Fruit fly (Drosophila melanogaster): ENCODE data around the gene Obp99c.

Gene Obp99c

dm6 chr3R:29716043-29716781, 27.1 kb upstream of the Obp99c start:
- TF ChIP-seq pad (GFP tag; optimal IDR thresholded peaks at IDR 0.05) (no peak), tj (GFP tag; optimal IDR thresholded peaks at IDR 0.05) (no peak), Mnt (GFP tag; optimal IDR thresholded peaks at IDR 0.05) (no peak), CG7045 (GFP tag; optimal IDR thresholded peaks at IDR 0.05) (no peak), cnc (optimal IDR thresholded peaks at IDR 0.05) (no peak), CG12768 (GFP tag; optimal IDR thresholded peaks at IDR 0.05) (no peak), toe (GFP tag; optimal IDR thresholded peaks at IDR 0.05) (no peak), Hr96 (GFP tag; optimal IDR thresholded peaks at IDR 0.05) (no peak), CG11617 (GFP tag; optimal IDR thresholded peaks at IDR 0.05) (no peak), kay (GFP tag; ENCODE audit: borderline replicate concordance) (no peak), CG5204 (GFP tag; optimal IDR thresholded peaks at IDR 0.05) (no peak)

DNA sequence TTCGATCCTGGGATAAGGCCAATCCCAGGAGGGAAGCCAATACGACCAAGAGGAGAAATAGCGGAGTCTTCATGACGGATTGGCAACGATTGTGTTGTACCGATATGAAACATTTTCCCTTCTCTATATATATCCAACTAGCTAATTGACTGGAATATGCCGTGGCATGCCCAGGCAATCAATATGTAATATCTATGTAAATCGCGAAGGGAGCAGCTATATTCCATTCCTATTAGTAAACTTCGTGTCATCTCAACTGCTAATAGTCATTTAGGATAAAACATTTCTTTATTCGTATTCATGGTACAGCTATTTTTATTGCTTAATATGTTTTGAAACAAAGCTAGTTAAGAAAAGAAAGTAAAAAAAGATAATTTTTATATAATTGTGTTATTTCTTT, 26.2 kb upstream of the Obp99c start, which contains the start of gene Dup99B:
TSS of gene Dup99B (minus strand) at position 101 of the 400 bp plus-strand sequence.
- TF ChIP-seq ovo (GFP tag; optimal IDR thresholded peaks at IDR 0.05), result no peak
- TF ChIP-seq Hr96 (GFP tag; optimal IDR thresholded peaks at IDR 0.05), result no peak
- no peak for TF ChIP-seq toe (GFP tag; optimal IDR thresholded peaks at IDR 0.05)
- no peak for TF ChIP-seq CG33017 (tag; optimal IDR thresholded peaks at IDR 0.05)
- TF ChIP-seq CG1620 (GFP tag; optimal IDR thresholded peaks at IDR 0.05), result no peak
- TF ChIP-seq cnc (optimal IDR thresholded peaks at IDR 0.05), result no peak
- no peak for TF ChIP-seq Crg-1 (GFP tag; optimal IDR thresholded peaks at IDR 0.05)
- no peak for TF ChIP-seq CG14711 (tag; optimal IDR thresholded peaks at IDR 0.05)
- no peak for TF ChIP-seq CG11617 (GFP tag; optimal IDR thresholded peaks at IDR 0.05)
- TF ChIP-seq tj (GFP tag; optimal IDR thresholded peaks at IDR 0.05), result no peak
- no peak for TF ChIP-seq pad (GFP tag; optimal IDR thresholded peaks at IDR 0.05)
- no peak for TF ChIP-seq cic (GFP tag; optimal IDR thresholded peaks at IDR 0.05)
- TF ChIP-seq Clk (GFP tag; optimal IDR thresholded peaks at IDR 0.05), result no peak
- no peak for TF ChIP-seq CG7045 (GFP tag; optimal IDR thresholded peaks at IDR 0.05)
- TF ChIP-seq CG7101 (tag; optimal IDR thresholded peaks at IDR 0.05), result no peak
- TF ChIP-seq Mnt (GFP tag; optimal IDR thresholded peaks at IDR 0.05), result no peak
- no peak for TF ChIP-seq bab1 (GFP tag; optimal IDR thresholded peaks at IDR 0.05)
- TF ChIP-seq CG5204 (GFP tag; optimal IDR thresholded peaks at IDR 0.05), result no peak
- TF ChIP-seq CG12768 (GFP tag; optimal IDR thresholded peaks at IDR 0.05), result no peak

- TF ChIP-seq pad (GFP tag; optimal IDR thresholded peaks at IDR 0.05) (no peak), CG7101 (tag; optimal IDR thresholded peaks at IDR 0.05) (no peak), tj (GFP tag; optimal IDR thresholded peaks at IDR 0.05) (no peak), Crg-1 (GFP tag; optimal IDR thresholded peaks at IDR 0.05) (no peak), cnc (optimal IDR thresholded peaks at IDR 0.05) (no peak)
Measured at dm6 chr3R:29714314-29714713, 25.2 kb upstream of the Obp99c start, which contains the start of gene Obp99d. TSS of gene Obp99d (plus strand) at chr3R:29714505.

- TF ChIP-seq bab1 (GFP tag; optimal IDR thresholded peaks at IDR 0.05), result no peak
- TF ChIP-seq kay (GFP tag; ENCODE audit: borderline replicate concordance), result no peak
- no peak for TF ChIP-seq CG33017 (tag; optimal IDR thresholded peaks at IDR 0.05)
- TF ChIP-seq CG1620 (GFP tag; optimal IDR thresholded peaks at IDR 0.05), result no peak
- TF ChIP-seq Crg-1 (GFP tag; optimal IDR thresholded peaks at IDR 0.05), result no peak
- no peak for TF ChIP-seq CG11617 (GFP tag; optimal IDR thresholded peaks at IDR 0.05)
- TF ChIP-seq Mnt (GFP tag; optimal IDR thresholded peaks at IDR 0.05), result no peak
- TF ChIP-seq CG7101 (tag; optimal IDR thresholded peaks at IDR 0.05), result no peak
- no peak for TF ChIP-seq cnc (optimal IDR thresholded peaks at IDR 0.05)
- TF ChIP-seq Clk (GFP tag; optimal IDR thresholded peaks at IDR 0.05), result no peak
- TF ChIP-seq CG5204 (GFP tag; optimal IDR thresholded peaks at IDR 0.05), result no peak
- no peak for TF ChIP-seq CG14711 (tag; optimal IDR thresholded peaks at IDR 0.05)
Measured at dm6 chr3R:29711434-29711833, 22.3 kb upstream of the Obp99c start.

dm6 chr3R:29708322-29708721, 19.2 kb upstream of the Obp99c start:
- TF ChIP-seq CG14711 (tag; optimal IDR thresholded peaks at IDR 0.05) (no peak), toe (GFP tag; optimal IDR thresholded peaks at IDR 0.05) (no peak)

DNA sequence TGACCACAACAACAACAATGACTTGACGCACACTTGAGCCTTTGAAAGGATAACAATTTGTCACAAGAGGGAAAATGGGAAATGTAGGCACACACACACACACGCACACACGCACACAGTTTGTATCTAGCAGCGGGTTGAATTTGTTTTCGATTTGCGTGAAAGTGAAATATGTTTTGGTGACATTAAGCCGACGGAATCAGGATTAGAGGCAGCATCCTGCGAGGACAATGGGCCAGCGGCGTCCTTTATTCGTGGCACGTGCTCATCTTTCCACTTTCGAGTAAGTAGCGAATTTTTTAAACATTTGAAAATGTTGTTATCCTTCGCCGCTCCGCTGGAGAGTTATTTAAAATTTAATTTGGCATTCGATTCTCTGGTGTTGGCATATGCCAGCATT, 18.1 kb upstream of the Obp99c start:
- TF ChIP-seq CG7045 (GFP tag; optimal IDR thresholded peaks at IDR 0.05) (no peak), CG5204 (GFP tag; optimal IDR thresholded peaks at IDR 0.05) (no peak), Crg-1 (GFP tag; optimal IDR thresholded peaks at IDR 0.05) (no peak), kay (GFP tag; ENCODE audit: borderline replicate concordance) (no peak), Mnt (GFP tag; optimal IDR thresholded peaks at IDR 0.05) (no peak), Clk (GFP tag; optimal IDR thresholded peaks at IDR 0.05) (no peak), toe (GFP tag; optimal IDR thresholded peaks at IDR 0.05) (no peak), pad (GFP tag; optimal IDR thresholded peaks at IDR 0.05) (no peak), CG12768 (GFP tag; optimal IDR thresholded peaks at IDR 0.05) (no peak), ovo (GFP tag; optimal IDR thresholded peaks at IDR 0.05) (no peak), CG33017 (tag; optimal IDR thresholded peaks at IDR 0.05) (no peak), CG7101 (tag; optimal IDR thresholded peaks at IDR 0.05) (no peak)

dm6 chr3R:29705789-29706303, 16.7 kb upstream of the Obp99c start:
- no peak for TF ChIP-seq cic (GFP tag; optimal IDR thresholded peaks at IDR 0.05)
- no peak for TF ChIP-seq CG14711 (tag; optimal IDR thresholded peaks at IDR 0.05)
- no peak for TF ChIP-seq toe (GFP tag; optimal IDR thresholded peaks at IDR 0.05)
- no peak for TF ChIP-seq CG11617 (GFP tag; optimal IDR thresholded peaks at IDR 0.05)
- no peak for TF ChIP-seq CG7045 (GFP tag; optimal IDR thresholded peaks at IDR 0.05)
- no peak for TF ChIP-seq kay (GFP tag; ENCODE audit: borderline replicate concordance)
- no peak for TF ChIP-seq Hr96 (GFP tag; optimal IDR thresholded peaks at IDR 0.05)
- no peak for TF ChIP-seq pad (GFP tag; optimal IDR thresholded peaks at IDR 0.05)
- TF ChIP-seq bab1 (GFP tag; optimal IDR thresholded peaks at IDR 0.05), result no peak
- TF ChIP-seq cnc (optimal IDR thresholded peaks at IDR 0.05), result no peak

Measured in whole organism, adult.